Worm (Caenorhabditis elegans) whole organism, late embryonic: ENCODE data around the gene famh-136.

Experiments used
- C08G9.2 ChIP-seq: sonication (generic microtip); optimal IDR thresholded peaks from 2 replicates; lab custom pipeline; 2016; ENCODE audit warnings: mild to moderate bottlenecking, missing genetic modification characterization, moderate library complexity, missing compliant biosample characterization
- K09A11.1 ChIP-seq: sonication (generic microtip); optimal IDR thresholded peaks from 2 replicates; lab custom pipeline; 2017; ENCODE audit warnings: antibody characterized with exemption, mild to moderate bottlenecking, missing genetic modification characterization, missing compliant biosample characterization; ENCODE audit not compliant: insufficient read depth
- ahr-1 ChIP-seq: sonication (generic microtip); optimal IDR thresholded peaks from 2 replicates; lab custom pipeline; 2016; ENCODE audit warnings: missing genetic modification characterization, missing compliant biosample characterization
- ama-1 ChIP-seq: fragments of 150-350 bp; optimal IDR thresholded peaks from 2 replicates; lab custom pipeline; 2014
- ceh-14 ChIP-seq: sonication (generic microtip); optimal IDR thresholded peaks from 2 replicates; lab custom pipeline; 2016; ENCODE audit warnings: missing genotype, missing genetic modification characterization, missing compliant biosample characterization
- ceh-18 ChIP-seq: sonication (generic microtip); optimal IDR thresholded peaks from 2 replicates; lab custom pipeline; 2016; ENCODE audit warnings: missing genetic modification characterization, missing compliant biosample characterization
- ceh-31 ChIP-seq: sonication (generic microtip); optimal IDR thresholded peaks from 2 replicates; lab custom pipeline; 2016; ENCODE audit warnings: missing genetic modification characterization, missing compliant biosample characterization
- ceh-34 ChIP-seq: sonication (generic microtip); optimal IDR thresholded peaks from 2 replicates; lab custom pipeline; 2016; ENCODE audit warnings: mild to moderate bottlenecking, missing genetic modification characterization, missing compliant biosample characterization
- ceh-48 ChIP-seq: sonication (generic microtip); optimal IDR thresholded peaks from 2 replicates; lab custom pipeline; 2016; ENCODE audit warnings: missing genetic modification characterization, inconsistent platforms, missing compliant biosample characterization
- ceh-9 ChIP-seq: sonication (generic microtip); optimal IDR thresholded peaks from 2 replicates; lab custom pipeline; 2016; ENCODE audit warnings: mild to moderate bottlenecking, missing genetic modification characterization, inconsistent platforms, missing compliant biosample characterization
- dve-1 ChIP-seq: sonication (generic microtip); optimal IDR thresholded peaks from 2 replicates; lab custom pipeline; 2017; ENCODE audit warnings: antibody characterized with exemption, mild to moderate bottlenecking, missing genetic modification characterization, missing compliant biosample characterization
- elt-2 ChIP-seq: sonication (generic microtip); optimal IDR thresholded peaks from 2 replicates; lab custom pipeline; 2016; ENCODE audit warnings: missing genetic modification reagents, missing genetic modification characterization, missing compliant biosample characterization
- elt-4 ChIP-seq: sonication (generic microtip); optimal IDR thresholded peaks from 2 replicates; lab custom pipeline; 2016; ENCODE audit warnings: missing genetic modification characterization, missing compliant biosample characterization
- ets-4 ChIP-seq: sonication (generic microtip); optimal IDR thresholded peaks from 2 replicates; lab custom pipeline; 2016; ENCODE audit warnings: missing genetic modification characterization, missing compliant biosample characterization
- hlh-30 ChIP-seq: sonication (generic microtip); optimal IDR thresholded peaks from 2 replicates; lab custom pipeline; 2017; ENCODE audit warnings: antibody characterized with exemption, missing genetic modification characterization, missing compliant biosample characterization; ENCODE audit not compliant: insufficient read depth
- hlh-6 ChIP-seq: sonication (generic microtip); optimal IDR thresholded peaks from 2 replicates; lab custom pipeline; 2016; ENCODE audit warnings: missing genotype, missing genetic modification characterization, missing compliant biosample characterization
- hlh-8 ChIP-seq: sonication (generic microtip); optimal IDR thresholded peaks from 2 replicates; lab custom pipeline; 2016; ENCODE audit warnings: missing genotype, missing genetic modification characterization, missing compliant biosample characterization
- lin-11 ChIP-seq: fragments of 200-800 bp; sonication (Bioruptor generic); optimal IDR thresholded peaks from 2 replicates; lab custom pipeline; 2018; ENCODE audit warnings: mild to moderate bottlenecking, missing genetic modification characterization, missing compliant biosample characterization
- madf-2 ChIP-seq: sonication (generic microtip); optimal IDR thresholded peaks from 2 replicates; lab custom pipeline; 2017; ENCODE audit warnings: missing genetic modification characterization, missing compliant biosample characterization
- mec-3 ChIP-seq: sonication (generic microtip); optimal IDR thresholded peaks from 2 replicates; lab custom pipeline; 2016; ENCODE audit warnings: borderline replicate concordance, missing genetic modification characterization, missing compliant biosample characterization
- nfya-1 ChIP-seq: sonication (generic microtip); optimal IDR thresholded peaks from 2 replicates; lab custom pipeline; 2017; ENCODE audit warnings: missing genetic modification characterization, mild to moderate bottlenecking, missing compliant biosample characterization, antibody characterized with exemption, moderate library complexity
- odd-2 ChIP-seq: sonication (generic microtip); optimal IDR thresholded peaks from 2 replicates; lab custom pipeline; 2017; ENCODE audit warnings: antibody characterized with exemption, mild to moderate bottlenecking, missing genetic modification characterization, missing compliant biosample characterization
- pag-3 ChIP-seq: sonication (generic microtip); optimal IDR thresholded peaks from 2 replicates; lab custom pipeline; 2016; ENCODE audit warnings: missing compliant biosample characterization, missing genetic modification characterization, borderline replicate concordance
- pat-9 ChIP-seq: fragments of 200-800 bp; sonication (Bioruptor generic); optimal IDR thresholded peaks from 2 replicates; lab custom pipeline; 2018; ENCODE audit warnings: mild to moderate bottlenecking, missing genetic modification characterization, moderate library complexity, missing compliant biosample characterization
- pqm-1 ChIP-seq: sonication (generic microtip); optimal IDR thresholded peaks from 2 replicates; lab custom pipeline; 2016; ENCODE audit warnings: missing genetic modification characterization, missing compliant biosample characterization
- pros-1 ChIP-seq: fragments of 150-350 bp; optimal IDR thresholded peaks from 2 replicates; lab custom pipeline; 2014; ENCODE audit warnings: missing biosample characterization, missing genetic modification reagents, missing genetic modification characterization
- ref-2 ChIP-seq: sonication (generic microtip); optimal IDR thresholded peaks from 2 replicates; lab custom pipeline; 2016; ENCODE audit warnings: missing genetic modification characterization, missing compliant biosample characterization
- rnt-1 ChIP-seq: sonication (generic microtip); optimal IDR thresholded peaks from 2 replicates; lab custom pipeline; 2016; ENCODE audit warnings: missing genetic modification characterization, missing compliant biosample characterization
- sdc-2 ChIP-seq: sonication (generic microtip); optimal IDR thresholded peaks from 2 replicates; lab custom pipeline; 2016; ENCODE audit warnings: missing genotype, missing genetic modification characterization, missing compliant biosample characterization
- tbx-2 ChIP-seq: sonication (generic microtip); optimal IDR thresholded peaks from 2 replicates; lab custom pipeline; 2016; ENCODE audit warnings: missing genetic modification characterization, missing compliant biosample characterization
- ttx-3 ChIP-seq: sonication (generic microtip); optimal IDR thresholded peaks from 2 replicates; lab custom pipeline; 2016; ENCODE audit warnings: missing genetic modification reagents, missing genetic modification characterization, missing compliant biosample characterization
- unc-3 ChIP-seq, 2 experiments: fragments of 200-800 bp in 1 of 2; sonication (Bioruptor generic) in 1 of 2; sonication (generic microtip) in 1 of 2; conservative IDR thresholded peaks in 1 of 2; optimal IDR thresholded peaks in 1 of 2; 2 replicates each; pipeline versions ENCODE4 v1.3.6 to Lab custom; 2016 to 2022; ENCODE audit warnings: missing compliant biosample characterization in 2 of 2, missing genetic modification characterization in 2 of 2, missing genetic modification reagents in 1 of 2
- unc-42 ChIP-seq: sonication (generic microtip); optimal IDR thresholded peaks from 2 replicates; lab custom pipeline; 2016; ENCODE audit warnings: missing genotype, missing genetic modification characterization, missing compliant biosample characterization
- unc-55 ChIP-seq: sonication (generic microtip); optimal IDR thresholded peaks from 2 replicates; lab custom pipeline; 2017; ENCODE audit warnings: missing biosample characterization, missing genetic modification reagents, missing genetic modification characterization
- unc-86 ChIP-seq: sonication (generic microtip); optimal IDR thresholded peaks from 2 replicates; lab custom pipeline; 2016; ENCODE audit warnings: missing genetic modification characterization, missing compliant biosample characterization

The famh-136 gene

DNA sequence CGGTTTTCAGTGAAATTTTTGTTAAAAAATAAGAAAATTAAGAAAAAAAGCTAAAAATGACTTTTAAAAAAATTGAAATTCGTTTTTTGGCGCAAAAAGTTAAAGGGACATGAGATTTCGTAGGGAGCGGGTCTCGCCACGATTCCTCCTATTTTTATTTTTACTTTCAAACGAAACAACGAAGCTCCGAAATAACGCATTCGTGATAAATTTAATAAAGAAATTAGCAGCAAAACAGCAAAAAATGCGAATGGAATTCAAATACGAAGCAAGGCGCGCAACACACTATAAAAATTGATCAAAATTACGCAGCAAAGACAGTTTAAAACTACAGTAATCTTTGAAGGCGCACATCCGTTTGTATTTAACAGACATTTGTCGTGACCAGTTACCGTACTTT is 12.2 kb downstream of the famh-136 start:
- TF ChIP-seq unc-42 (peak; percentile 56), ttx-3 (tag; lab: Kevin White, UChicago) (no peak)

- peak; percentile 11 for TF ChIP-seq tbx-2 (tag; lab: Kevin White, UChicago)
- TF ChIP-seq ceh-31 (tag; lab: Kevin White, UChicago) = peak; percentile 8
- peak; percentile 45 for TF ChIP-seq ref-2
Measured at ce11 chrIII:8901078-8901477, 13.5 kb downstream of the famh-136 start.

ce11 chrIII:8903263-8903662 is 15.7 kb downstream of the famh-136 start:
- no peak for TF ChIP-seq hlh-8

ce11 chrIII:8904044-8904443 is 16.5 kb downstream of the famh-136 start, which contains the start of gene lin-9:
lin-9 (minus strand) TSS chrIII:8904131.
- TF ChIP-seq unc-86 (peak; percentile 30), pqm-1 (tag; lab: Kevin White, UChicago) (peak; percentile 29), pag-3 (no peak), ceh-34 (tag; lab: Kevin White, UChicago) (peak; percentile 70), mec-3 (tag; lab: Kevin White, UChicago) (no peak), odd-2 (tag; lab: Kevin White, UChicago) (no peak), nfya-1 (tag; lab: Kevin White, UChicago) (peak; percentile 98), unc-42 (peak; percentile 61), ets-4 (tag; lab: Kevin White, UChicago) (peak; percentile 39), ref-2 (peak; percentile 53), tbx-2 (tag; lab: Kevin White, UChicago) (peak; percentile 69), elt-4 (tag; lab: Kevin White, UChicago) (no peak), ceh-14 (peak; percentile 24), elt-2 (peak; percentile 27), madf-2 (tag; lab: Kevin White, UChicago) (no peak), rnt-1 (tag; lab: Kevin White, UChicago) (peak; percentile 63), lin-11 (tag; lab: Kevin White, UChicago) (no peak), ahr-1 (tag; lab: Kevin White, UChicago) (no peak), unc-55 (GFP tag; lab: Kevin White, UChicago) (peak; percentile 70), pat-9 (tag; lab: Kevin White, UChicago) (no peak), ceh-9 (tag; lab: Kevin White, UChicago) (no peak), hlh-30 (tag; lab: Kevin White, UChicago) (peak; percentile 72), pros-1 (tag; lab: Kevin White, UChicago) (peak; percentile 69), ceh-18 (peak; percentile 88), hlh-8 (no peak), ceh-48 (tag; lab: Kevin White, UChicago) (peak; percentile 58), ceh-31 (tag; lab: Kevin White, UChicago) (peak; percentile 80), sdc-2 (peak; percentile 39), dve-1 (tag; lab: Kevin White, UChicago) (peak; percentile 49), K09A11.1 (no peak)

DNA sequence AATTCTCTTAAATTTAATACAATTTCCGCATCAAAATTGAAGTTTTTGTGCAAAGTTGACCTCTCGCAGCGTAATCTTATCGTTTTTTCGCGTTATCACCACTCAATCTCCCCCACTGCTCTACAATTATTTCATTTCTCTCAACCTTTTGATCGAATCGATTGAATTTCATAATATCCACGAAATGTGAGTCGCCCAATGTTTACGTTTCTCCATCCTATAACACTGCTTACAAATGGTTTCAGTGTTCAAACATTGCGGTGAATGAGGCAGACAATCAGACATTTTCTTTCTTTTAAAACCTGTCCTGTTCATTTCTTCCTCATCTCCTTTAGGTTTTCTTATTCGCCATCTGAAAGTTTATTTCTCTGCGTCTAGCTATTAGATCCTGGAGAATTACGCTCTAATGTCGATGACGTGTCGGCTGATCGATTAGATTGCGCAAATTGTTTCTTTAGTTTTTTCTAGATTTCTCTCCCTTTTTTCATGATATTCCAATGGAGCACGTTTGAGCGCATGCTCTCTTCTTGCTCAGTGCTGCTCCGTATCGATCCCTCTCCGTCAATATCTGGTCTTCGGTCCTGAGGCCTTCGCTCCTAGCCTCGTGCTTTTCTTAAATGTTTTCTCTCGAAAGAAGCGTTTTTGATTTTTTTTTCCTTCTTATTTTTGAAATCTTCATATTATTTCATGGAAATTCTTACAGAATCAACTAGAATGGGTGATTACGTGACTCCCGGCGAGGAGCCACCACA is 17.5 kb downstream of the famh-136 start, which contains the start of gene unc-32:
Gene unc-32 (plus strand): TSS at position 702 of the 752 bp plus-strand sequence.
- TF ChIP-seq pag-3 (no peak), ama-1 (lab: Kevin White, UChicago) (no peak), ceh-31 (tag; lab: Kevin White, UChicago) (peak; percentile 65), pros-1 (tag; lab: Kevin White, UChicago) (no peak), C08G9.2 (tag; lab: Kevin White, UChicago) (no peak), hlh-6 (tag; lab: Kevin White, UChicago) (no peak), nfya-1 (tag; lab: Kevin White, UChicago) (peak; percentile 42), unc-42 (peak; percentile 62), tbx-2 (tag; lab: Kevin White, UChicago) (peak; percentile 48), ref-2 (no peak), unc-55 (GFP tag; lab: Kevin White, UChicago) (peak; percentile 0), elt-2 (peak; percentile 31), unc-3 (GFP tag; conservative IDR thresholded peaks at IDR 0.05; lab: Robert Waterston, UW) (no peak), unc-3 (tag; optimal IDR thresholded peaks at IDR 0.05; lab: Kevin White, UChicago) (no peak), dve-1 (tag; lab: Kevin White, UChicago) (no peak), ceh-48 (tag; lab: Kevin White, UChicago) (peak; percentile 94), rnt-1 (tag; lab: Kevin White, UChicago) (no peak)
- TF ChIP-seq, all 69 proteins: peak for 7
